Worm (Caenorhabditis elegans): ENCODE measurements around the gene nlp-43.
A peak's percentile ranks its signal among the peaks of the same experiment; 100 is the strongest.

DNA sequence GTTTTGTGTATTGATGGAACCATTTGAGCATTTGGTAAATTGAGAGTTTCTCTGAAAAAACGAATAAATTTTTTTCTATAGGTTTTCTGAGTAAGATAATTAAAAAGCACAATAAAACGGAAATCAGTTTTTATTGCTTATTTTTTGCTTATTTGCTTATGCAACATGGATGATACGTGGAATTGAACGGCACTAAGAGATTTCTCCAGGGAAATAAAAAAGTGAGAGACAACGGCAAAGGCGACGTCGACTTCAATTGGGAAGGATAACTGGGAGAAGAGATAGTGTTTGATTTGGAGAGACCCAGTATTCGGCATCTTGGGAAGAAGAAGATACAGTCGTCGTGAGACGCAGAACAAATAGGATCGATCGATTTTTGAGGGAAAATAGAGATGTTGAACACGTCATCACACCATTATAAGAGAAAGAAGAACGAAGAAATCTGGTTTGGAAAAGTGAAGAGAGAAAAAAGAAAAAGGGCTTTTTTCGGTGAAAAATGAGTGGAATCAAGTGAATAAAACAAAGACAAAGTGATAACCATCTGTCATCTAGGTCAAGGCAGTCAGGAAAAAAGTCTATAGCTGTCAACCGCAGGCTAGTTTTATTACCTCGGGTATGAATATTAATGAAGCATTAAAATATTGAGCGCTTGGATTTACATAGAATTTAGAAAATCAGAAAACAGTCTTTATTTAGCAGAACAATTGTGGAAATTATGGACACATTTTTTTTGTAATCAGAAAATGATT, 43.9 kb upstream of the nlp-43 start, which contains the start of gene tmem-131:
- no peak for TF ChIP-seq ref-1 (GFP tag; conservative IDR thresholded peaks at IDR 0.05)
- no peak for TF ChIP-seq ztf-23 (GFP tag; IDR thresholded peaks at IDR 0.05)
- TF ChIP-seq T22C8.4 (GFP tag; IDR thresholded peaks at IDR 0.05): peak; percentile 57; the same call in 1 of the 2 replicates
- TF ChIP-seq flt-1 (GFP tag; IDR thresholded peaks at IDR 0.05): no peak
- no peak for TF ChIP-seq ztf-29 (GFP tag; IDR thresholded peaks at IDR 0.05)
- TF ChIP-seq med-1 (GFP tag; optimal IDR thresholded peaks at IDR 0.05; ENCODE audit: insufficient read depth): no peak
